Worm (Caenorhabditis elegans): ENCODE data around the gene fbxa-118.

DNA sequence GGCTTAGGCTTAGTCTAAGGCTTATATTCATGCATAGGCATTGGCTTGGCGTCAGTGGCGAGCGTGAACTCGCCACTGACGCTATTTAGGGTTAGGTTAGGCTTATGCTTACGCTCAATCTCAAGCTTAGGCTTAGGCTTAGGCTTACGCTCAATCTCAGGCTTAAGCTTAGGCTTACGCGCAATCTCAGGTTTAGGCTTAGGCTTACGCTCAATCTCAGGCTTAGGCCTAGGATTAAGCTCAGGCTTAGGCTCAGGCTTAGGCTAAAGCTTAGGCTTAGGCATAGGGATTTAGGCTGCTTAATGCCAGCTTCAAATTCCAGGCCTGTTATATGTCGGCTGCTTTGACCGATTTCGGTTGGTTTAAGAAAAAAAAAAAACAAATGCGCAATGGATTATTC, 43.1 kb upstream of the fbxa-118 start:
- no peak for TF ChIP-seq nhr-28 (tag; optimal IDR thresholded peaks at IDR 0.05)
- no peak for TF ChIP-seq nhr-76 (tag; optimal IDR thresholded peaks at IDR 0.05)
